Worm (Caenorhabditis elegans) whole organism, late embryonic: ENCODE measurements around the gene dpy-20.

ENCODE experiments used
- C08G9.2 ChIP-seq: sonication (generic microtip); optimal IDR thresholded peaks from 2 replicates; lab custom pipeline; 2016; ENCODE audit warnings: mild to moderate bottlenecking, missing genetic modification characterization, moderate library complexity, missing compliant biosample characterization
- C38D4.7 ChIP-seq: fragments of 200-800 bp; sonication (Bioruptor generic); optimal IDR thresholded peaks from 2 replicates; lab custom pipeline; 2018; ENCODE audit warnings: mild to moderate bottlenecking, missing genetic modification characterization, moderate library complexity, missing compliant biosample characterization
- K09A11.1 ChIP-seq: sonication (generic microtip); optimal IDR thresholded peaks from 2 replicates; lab custom pipeline; 2017; ENCODE audit warnings: antibody characterized with exemption, mild to moderate bottlenecking, missing genetic modification characterization, missing compliant biosample characterization; ENCODE audit not compliant: insufficient read depth
- ceh-14 ChIP-seq: sonication (generic microtip); optimal IDR thresholded peaks from 2 replicates; lab custom pipeline; 2016; ENCODE audit warnings: missing genotype, missing genetic modification characterization, missing compliant biosample characterization
- ceh-18 ChIP-seq: sonication (generic microtip); optimal IDR thresholded peaks from 2 replicates; lab custom pipeline; 2016; ENCODE audit warnings: missing genetic modification characterization, missing compliant biosample characterization
- ceh-2 ChIP-seq: sonication (generic microtip); optimal IDR thresholded peaks from 2 replicates; lab custom pipeline; 2016; ENCODE audit warnings: missing genotype, missing genetic modification characterization, missing compliant biosample characterization
- ceh-22 ChIP-seq: sonication (generic microtip); optimal IDR thresholded peaks from 2 replicates; lab custom pipeline; 2017; ENCODE audit warnings: missing biosample characterization, missing genetic modification characterization
- ceh-24 ChIP-seq: sonication (generic microtip); optimal IDR thresholded peaks from 2 replicates; lab custom pipeline; 2016; ENCODE audit warnings: mild to moderate bottlenecking, missing genetic modification characterization, missing compliant biosample characterization
- ceh-34 ChIP-seq: sonication (generic microtip); optimal IDR thresholded peaks from 2 replicates; lab custom pipeline; 2016; ENCODE audit warnings: mild to moderate bottlenecking, missing genetic modification characterization, missing compliant biosample characterization
- ceh-45 ChIP-seq: fragments of 200-800 bp; sonication (Bioruptor generic); IDR thresholded peaks from 2 replicates; pipeline ENCODE4 v1.3.6; 2022; ENCODE audit warnings: missing genetic modification reagents, missing genetic modification characterization, missing compliant biosample characterization
- che-1 ChIP-seq: sonication (generic microtip); optimal IDR thresholded peaks from 2 replicates; lab custom pipeline; 2016; ENCODE audit warnings: mild to moderate bottlenecking, missing genetic modification characterization, missing compliant biosample characterization
- dmd-4 ChIP-seq: sonication (generic microtip); optimal IDR thresholded peaks from 2 replicates; lab custom pipeline; 2016; ENCODE audit warnings: borderline replicate concordance, missing genetic modification characterization, missing compliant biosample characterization
- dve-1 ChIP-seq: sonication (generic microtip); optimal IDR thresholded peaks from 2 replicates; lab custom pipeline; 2017; ENCODE audit warnings: antibody characterized with exemption, mild to moderate bottlenecking, missing genetic modification characterization, missing compliant biosample characterization
- ets-4 ChIP-seq: sonication (generic microtip); optimal IDR thresholded peaks from 2 replicates; lab custom pipeline; 2016; ENCODE audit warnings: missing genetic modification characterization, missing compliant biosample characterization
- eyg-1 ChIP-seq: sonication (generic microtip); optimal IDR thresholded peaks from 2 replicates; lab custom pipeline; 2016; ENCODE audit warnings: missing genotype, missing genetic modification characterization, missing compliant biosample characterization
- fax-1 ChIP-seq: sonication (generic microtip); optimal IDR thresholded peaks from 2 replicates; lab custom pipeline; 2016; ENCODE audit warnings: missing genotype, missing genetic modification characterization, missing compliant biosample characterization
- hlh-13 ChIP-seq: fragments of 200-800 bp; sonication (Bioruptor generic); optimal IDR thresholded peaks from 2 replicates; lab custom pipeline; 2018; ENCODE audit warnings: mild to moderate bottlenecking, missing genetic modification characterization, missing compliant biosample characterization
- hlh-15 ChIP-seq: sonication (generic microtip); optimal IDR thresholded peaks from 2 replicates; lab custom pipeline; 2016; ENCODE audit warnings: missing genetic modification characterization, missing compliant biosample characterization
- hlh-6 ChIP-seq: sonication (generic microtip); optimal IDR thresholded peaks from 2 replicates; lab custom pipeline; 2016; ENCODE audit warnings: missing genotype, missing genetic modification characterization, missing compliant biosample characterization
- hlh-8 ChIP-seq: sonication (generic microtip); optimal IDR thresholded peaks from 2 replicates; lab custom pipeline; 2016; ENCODE audit warnings: missing genotype, missing genetic modification characterization, missing compliant biosample characterization
- lim-6 ChIP-seq: sonication (generic microtip); optimal IDR thresholded peaks from 2 replicates; lab custom pipeline; 2016; ENCODE audit warnings: missing genetic modification characterization, missing compliant biosample characterization
- lin-11 ChIP-seq: fragments of 200-800 bp; sonication (Bioruptor generic); optimal IDR thresholded peaks from 2 replicates; lab custom pipeline; 2018; ENCODE audit warnings: mild to moderate bottlenecking, missing genetic modification characterization, missing compliant biosample characterization
- madf-2 ChIP-seq: sonication (generic microtip); optimal IDR thresholded peaks from 2 replicates; lab custom pipeline; 2017; ENCODE audit warnings: missing genetic modification characterization, missing compliant biosample characterization
- nhr-11 ChIP-seq: fragments of 150-350 bp; optimal IDR thresholded peaks from 2 replicates; lab custom pipeline; 2014; ENCODE audit warnings: missing biosample characterization, missing genetic modification characterization
- odd-2 ChIP-seq: sonication (generic microtip); optimal IDR thresholded peaks from 2 replicates; lab custom pipeline; 2017; ENCODE audit warnings: antibody characterized with exemption, mild to moderate bottlenecking, missing genetic modification characterization, missing compliant biosample characterization
- pag-3 ChIP-seq: sonication (generic microtip); optimal IDR thresholded peaks from 2 replicates; lab custom pipeline; 2016; ENCODE audit warnings: missing compliant biosample characterization, missing genetic modification characterization, borderline replicate concordance
- pat-9 ChIP-seq: fragments of 200-800 bp; sonication (Bioruptor generic); optimal IDR thresholded peaks from 2 replicates; lab custom pipeline; 2018; ENCODE audit warnings: mild to moderate bottlenecking, missing genetic modification characterization, moderate library complexity, missing compliant biosample characterization
- pax-1 ChIP-seq: fragments of 150-350 bp; optimal IDR thresholded peaks from 2 replicates; lab custom pipeline; 2014; ENCODE audit warnings: missing biosample characterization, missing genetic modification characterization
- pha-2 ChIP-seq: sonication (generic microtip); optimal IDR thresholded peaks from 2 replicates; lab custom pipeline; 2017; ENCODE audit warnings: mild to moderate bottlenecking, missing genetic modification characterization, missing compliant biosample characterization
- pha-4 ChIP-seq: fragments of 150-350 bp; optimal IDR thresholded peaks from 2 replicates; lab custom pipeline; 2018; ENCODE audit warnings: missing biosample characterization, missing genetic modification reagents, missing genetic modification characterization
- pqm-1 ChIP-seq: sonication (generic microtip); optimal IDR thresholded peaks from 2 replicates; lab custom pipeline; 2016; ENCODE audit warnings: missing genetic modification characterization, missing compliant biosample characterization
- pros-1 ChIP-seq: fragments of 150-350 bp; optimal IDR thresholded peaks from 2 replicates; lab custom pipeline; 2014; ENCODE audit warnings: missing biosample characterization, missing genetic modification reagents, missing genetic modification characterization
- unc-3 ChIP-seq, 2 experiments: fragments of 200-800 bp in 1 of 2; sonication (Bioruptor generic) in 1 of 2; sonication (generic microtip) in 1 of 2; conservative IDR thresholded peaks in 1 of 2; optimal IDR thresholded peaks in 1 of 2; 2 replicates each; pipeline versions ENCODE4 v1.3.6 to Lab custom; 2016 to 2022; ENCODE audit warnings: missing compliant biosample characterization in 2 of 2, missing genetic modification characterization in 2 of 2, missing genetic modification reagents in 1 of 2
- unc-55 ChIP-seq: sonication (generic microtip); optimal IDR thresholded peaks from 2 replicates; lab custom pipeline; 2017; ENCODE audit warnings: missing biosample characterization, missing genetic modification reagents, missing genetic modification characterization
- unc-86 ChIP-seq: sonication (generic microtip); optimal IDR thresholded peaks from 2 replicates; lab custom pipeline; 2016; ENCODE audit warnings: missing genetic modification characterization, missing compliant biosample characterization
- zip-5 ChIP-seq: sonication (generic microtip); optimal IDR thresholded peaks from 2 replicates; lab custom pipeline; 2016; ENCODE audit warnings: missing genetic modification characterization, missing compliant biosample characterization

Gene dpy-20

ce11 chrIV:11691524-11691923 lies 9.1 kb downstream of the dpy-20 start:
- no peak for TF ChIP-seq pha-2 (tag; lab: Kevin White, UChicago)
- no peak for TF ChIP-seq unc-55 (GFP tag; lab: Kevin White, UChicago)
- no peak for TF ChIP-seq nhr-11 (tag; lab: Kevin White, UChicago)
- TF ChIP-seq C08G9.2: no peak
- no peak for TF ChIP-seq che-1 (tag; lab: Kevin White, UChicago)
- no peak for TF ChIP-seq dve-1 (tag; lab: Kevin White, UChicago)
- TF ChIP-seq hlh-8 (tag; lab: Kevin White, UChicago): no peak

ce11 chrIV:11690988-11691387 lies 9.7 kb downstream of the dpy-20 start, which contains the start of gene let-60:
TSS of gene let-60 (minus strand) at chrIV:11691088.
- TF ChIP-seq ceh-2 (tag; lab: Kevin White, UChicago): no peak
- TF ChIP-seq zip-5 (tag; lab: Kevin White, UChicago): no peak
- no peak for TF ChIP-seq ceh-14 (tag; lab: Kevin White, UChicago)
- TF ChIP-seq hlh-15: no peak
- TF ChIP-seq dmd-4 (tag; lab: Kevin White, UChicago): no peak
- TF ChIP-seq pax-1 (tag; lab: Kevin White, UChicago): no peak
- no peak for TF ChIP-seq pag-3 (tag; lab: Kevin White, UChicago)
- no peak for TF ChIP-seq pros-1 (tag; lab: Kevin White, UChicago)
- no peak for TF ChIP-seq K09A11.1 (tag; lab: Kevin White, UChicago)
- TF ChIP-seq hlh-13 (GFP tag; lab: Kevin White, UChicago): no peak
- no peak for TF ChIP-seq hlh-6 (tag; lab: Kevin White, UChicago)
- no peak for TF ChIP-seq C38D4.7 (GFP tag; lab: Kevin White, UChicago)
- TF ChIP-seq eyg-1: no peak
- TF ChIP-seq pha-2 (tag; lab: Kevin White, UChicago): no peak
- TF ChIP-seq pha-4 (tag; lab: Kevin White, UChicago): no peak
- TF ChIP-seq ceh-24 (tag; lab: Kevin White, UChicago): no peak
- no peak for TF ChIP-seq madf-2 (tag; lab: Kevin White, UChicago)
- no peak for TF ChIP-seq ets-4
- TF ChIP-seq unc-3 (GFP tag; conservative IDR thresholded peaks at IDR 0.05; lab: Robert Waterston, UW): no peak
- no peak for TF ChIP-seq unc-3 (tag; optimal IDR thresholded peaks at IDR 0.05; lab: Kevin White, UChicago)
- TF ChIP-seq unc-55 (GFP tag; lab: Kevin White, UChicago): no peak

- TF ChIP-seq unc-3 (GFP tag; conservative IDR thresholded peaks at IDR 0.05; lab: Robert Waterston, UW): no peak
- no peak for TF ChIP-seq unc-3 (tag; optimal IDR thresholded peaks at IDR 0.05; lab: Kevin White, UChicago)
- no peak for TF ChIP-seq ceh-34 (tag; lab: Kevin White, UChicago)
- no peak for TF ChIP-seq dve-1 (tag; lab: Kevin White, UChicago)
- no peak for TF ChIP-seq pros-1 (tag; lab: Kevin White, UChicago)
These were observed 12.6 kb downstream of the dpy-20 start, which contains the start of gene ZK792.5 for ce11 chrIV:11688018-11688417. TSS of gene ZK792.5 (minus strand) at chrIV:11688118.

ce11 chrIV:11681905-11682304 lies 18.7 kb downstream of the dpy-20 start, which contains the start of gene ZK792.4:
TSS of gene ZK792.4 (minus strand) at chrIV:11682005.
- TF ChIP-seq ceh-18 (tag; lab: Kevin White, UChicago): no peak
- TF ChIP-seq ceh-22 (tag; lab: Kevin White, UChicago): no peak
- TF ChIP-seq ceh-45 (GFP tag; lab: Robert Waterston, UW): no peak
- TF ChIP-seq pqm-1 (tag; lab: Kevin White, UChicago): no peak
- no peak for TF ChIP-seq pat-9 (tag; lab: Kevin White, UChicago)
- no peak for TF ChIP-seq lim-6 (tag; lab: Kevin White, UChicago)
- no peak for TF ChIP-seq fax-1
- TF ChIP-seq pax-1 (tag; lab: Kevin White, UChicago): no peak
- TF ChIP-seq odd-2 (tag; lab: Kevin White, UChicago): no peak
- no peak for TF ChIP-seq unc-86
- no peak for TF ChIP-seq lin-11 (tag; lab: Kevin White, UChicago)
